Worm (Caenorhabditis elegans) whole organism, young adult: ENCODE results near the gene T03E6.9.

Experiments
- B0019.2 ChIP-seq: fragments of 200-800 bp; sonication (Bioruptor generic); conservative IDR thresholded peaks from 2 replicates; pipeline ENCODE4 v1.3.6; 2022; ENCODE audit warnings: missing genetic modification reagents, missing genetic modification characterization, missing compliant biosample characterization
- B0336.3 ChIP-seq: fragments of 200-800 bp; sonication (Bioruptor generic); IDR thresholded peaks from 2 replicates; pipeline ENCODE4 v1.3.6; 2022; ENCODE audit warnings: missing genetic modification characterization, missing compliant biosample characterization
- C17E4.6 ChIP-seq: fragments of 200-800 bp; sonication (Bioruptor generic); IDR thresholded peaks from 2 replicates; pipeline ENCODE4 v1.3.6; 2022; ENCODE audit warnings: missing genetic modification reagents, missing genetic modification characterization, missing compliant biosample characterization
- F22D6.2 ChIP-seq: sonication (generic microtip); optimal IDR thresholded peaks from 2 replicates; lab custom pipeline; 2016; ENCODE audit warnings: mild to moderate bottlenecking, missing genetic modification characterization, missing compliant biosample characterization
- F37B4.10 ChIP-seq: fragments of 200-800 bp; sonication (Bioruptor generic); IDR thresholded peaks from 2 replicates; pipeline ENCODE4 v1.3.6; 2022; ENCODE audit warnings: missing genetic modification characterization, missing compliant biosample characterization
- F49E8.2 ChIP-seq: sonication (generic microtip); optimal IDR thresholded peaks from 3 replicates; lab custom pipeline; 2017; ENCODE audit warnings: missing genetic modification characterization, mild to moderate bottlenecking, missing compliant biosample characterization, antibody characterized with exemption, moderate library complexity; ENCODE audit not compliant: insufficient read depth
- Y53F4B.3 ChIP-seq: fragments of 200-800 bp; sonication (Bioruptor generic); IDR thresholded peaks from 2 replicates; pipeline ENCODE4 v1.3.6; 2022; ENCODE audit warnings: missing genetic modification reagents, missing genetic modification characterization, missing compliant biosample characterization
- Y53G8AR.9 ChIP-seq: fragments of 200-800 bp; sonication (Bioruptor generic); conservative IDR thresholded peaks from 2 replicates; pipeline ENCODE4 v1.3.6; 2022; ENCODE audit warnings: missing genetic modification reagents, missing genetic modification characterization, missing compliant biosample characterization
- Y56A3A.18 ChIP-seq: fragments of 200-800 bp; sonication (Bioruptor generic); IDR thresholded peaks from 2 replicates; pipeline ENCODE4 v1.3.6; 2022; ENCODE audit warnings: missing genetic modification reagents, missing genetic modification characterization, missing compliant biosample characterization
- Y95B8A.8 ChIP-seq: fragments of 200-800 bp; sonication (Bioruptor generic); IDR thresholded peaks from 2 replicates; pipeline ENCODE4 v1.3.6; 2022; ENCODE audit warnings: missing genetic modification reagents, missing genetic modification characterization, missing compliant biosample characterization
- ZK185.1 ChIP-seq: sonication (generic microtip); optimal IDR thresholded peaks from 2 replicates; lab custom pipeline; 2016; ENCODE audit warnings: mild to moderate bottlenecking, missing genetic modification characterization, missing compliant biosample characterization; ENCODE audit not compliant: poor library complexity, severe bottlenecking
- attf-6 ChIP-seq: fragments of 200-800 bp; sonication (Bioruptor generic); IDR thresholded peaks from 2 replicates; pipeline ENCODE4 v1.3.6; 2022; ENCODE audit warnings: missing genetic modification reagents, missing genetic modification characterization, missing compliant biosample characterization
- ccch-3 ChIP-seq: fragments of 200-800 bp; sonication (Bioruptor generic); optimal IDR thresholded peaks from 2 replicates; lab custom pipeline; 2018; ENCODE audit warnings: mild to moderate bottlenecking, missing genetic modification characterization, missing compliant biosample characterization
- ceh-27 ChIP-seq: fragments of 200-800 bp; sonication (Bioruptor generic); optimal IDR thresholded peaks from 2 replicates; lab custom pipeline; 2018; ENCODE audit warnings: mild to moderate bottlenecking, missing genetic modification characterization, moderate library complexity, missing compliant biosample characterization
- ceh-40 ChIP-seq: fragments of 200-800 bp; sonication (Bioruptor generic); IDR thresholded peaks from 2 replicates; pipeline ENCODE4 v1.3.6; 2022; ENCODE audit warnings: missing genetic modification characterization, missing compliant biosample characterization
- ceh-58 ChIP-seq: fragments of 200-800 bp; sonication (Bioruptor generic); IDR thresholded peaks from 2 replicates; pipeline ENCODE4 v1.3.6; 2022; ENCODE audit warnings: missing genetic modification characterization, missing compliant biosample characterization
- ceh-91 ChIP-seq: fragments of 200-800 bp; sonication (Bioruptor generic); IDR thresholded peaks from 2 replicates; pipeline ENCODE4 v1.3.6; 2022; ENCODE audit warnings: missing genetic modification reagents, missing genetic modification characterization, missing compliant biosample characterization
- dox-1 ChIP-seq: fragments of 200-800 bp; sonication (Bioruptor generic); IDR thresholded peaks from 2 replicates; pipeline ENCODE4 v1.3.6; 2022; ENCODE audit warnings: missing genetic modification reagents, missing genetic modification characterization, missing compliant biosample characterization
- ets-4 ChIP-seq: fragments of 200-800 bp; sonication (Bioruptor generic); optimal IDR thresholded peaks from 2 replicates; lab custom pipeline; 2018; ENCODE audit warnings: mild to moderate bottlenecking, missing genetic modification characterization, missing compliant biosample characterization
- gei-17 ChIP-seq: fragments of 200-800 bp; sonication (Bioruptor generic); optimal IDR thresholded peaks from 2 replicates; lab custom pipeline; 2018; ENCODE audit warnings: mild to moderate bottlenecking, missing genetic modification characterization, missing compliant biosample characterization
- hmg-1.2 ChIP-seq: fragments of 200-800 bp; sonication (Bioruptor generic); IDR thresholded peaks from 2 replicates; pipeline ENCODE4 v1.3.6; 2022; ENCODE audit warnings: missing genetic modification reagents, missing genetic modification characterization, missing compliant biosample characterization
- hmg-20 ChIP-seq: fragments of 200-800 bp; sonication (Bioruptor generic); IDR thresholded peaks from 2 replicates; pipeline ENCODE4 v1.3.6; 2022; ENCODE audit warnings: missing genetic modification reagents, missing genetic modification characterization, missing compliant biosample characterization
- lag-1 ChIP-seq: fragments of 200-800 bp; sonication (Bioruptor generic); IDR thresholded peaks from 2 replicates; pipeline ENCODE4 v1.3.6; 2022; ENCODE audit warnings: missing genetic modification reagents, missing genetic modification characterization, missing compliant biosample characterization
- lin-26 ChIP-seq: fragments of 200-800 bp; sonication (Bioruptor generic); IDR thresholded peaks from 2 replicates; pipeline ENCODE4 v1.3.6; 2022; ENCODE audit warnings: missing genetic modification reagents, missing genetic modification characterization, missing compliant biosample characterization
- lsl-1 ChIP-seq: fragments of 200-800 bp; sonication (Bioruptor generic); optimal IDR thresholded peaks from 2 replicates; lab custom pipeline; 2018; ENCODE audit warnings: mild to moderate bottlenecking, missing genetic modification characterization, moderate library complexity, missing compliant biosample characterization
- madf-10 ChIP-seq: sonication (generic microtip); optimal IDR thresholded peaks from 2 replicates; lab custom pipeline; 2016; ENCODE audit warnings: mild to moderate bottlenecking, missing genetic modification characterization, missing compliant biosample characterization
- mcd-1 ChIP-seq: fragments of 200-800 bp; sonication (Bioruptor generic); IDR thresholded peaks from 2 replicates; pipeline ENCODE4 v1.3.6; 2022; ENCODE audit warnings: missing genetic modification reagents, missing genetic modification characterization, missing compliant biosample characterization
- nfya-1 ChIP-seq: sonication (generic microtip); optimal IDR thresholded peaks from 2 replicates; lab custom pipeline; 2017; ENCODE audit warnings: antibody characterized with exemption, missing compliant biosample characterization, missing genetic modification characterization, borderline replicate concordance; ENCODE audit not compliant: insufficient read depth
- nfyb-1 ChIP-seq: fragments of 200-800 bp; sonication (Bioruptor generic); IDR thresholded peaks from 2 replicates; pipeline ENCODE4 v1.3.6; 2022; ENCODE audit warnings: missing genetic modification reagents, missing genetic modification characterization, missing compliant biosample characterization
- pha-4 ChIP-seq: fragments of 150-350 bp; sonication (generic microtip); optimal IDR thresholded peaks from 2 replicates; lab custom pipeline; 2014; ENCODE audit warnings: missing biosample characterization, missing genetic modification reagents, missing genetic modification characterization
- rcor-1 ChIP-seq: fragments of 200-800 bp; sonication (Bioruptor generic); IDR thresholded peaks from 2 replicates; pipeline ENCODE4 v1.3.6; 2022; ENCODE audit warnings: missing genetic modification reagents, missing genetic modification characterization, missing compliant biosample characterization
- repo-1 ChIP-seq: sonication (generic microtip); optimal IDR thresholded peaks from 2 replicates; lab custom pipeline; 2017; ENCODE audit warnings: mild to moderate bottlenecking, missing genetic modification characterization, missing compliant biosample characterization
- snpc-1.1 ChIP-seq: sonication (generic microtip); optimal IDR thresholded peaks from 2 replicates; lab custom pipeline; 2017; ENCODE audit warnings: missing genetic modification characterization, mild to moderate bottlenecking, missing compliant biosample characterization, antibody characterized with exemption, moderate library complexity, missing genotype, missing genetic modification reagents; ENCODE audit not compliant: insufficient read depth
- somi-1 ChIP-seq: fragments of 200-800 bp; sonication (Bioruptor generic); optimal IDR thresholded peaks from 2 replicates; lab custom pipeline; 2018; ENCODE audit warnings: mild to moderate bottlenecking, missing genetic modification characterization, missing compliant biosample characterization
- tbx-9 ChIP-seq: sonication (generic microtip); optimal IDR thresholded peaks from 2 replicates; lab custom pipeline; 2016; ENCODE audit warnings: borderline replicate concordance, missing genetic modification characterization, inconsistent platforms, missing compliant biosample characterization
- unc-62 ChIP-seq: fragments of 150-350 bp; optimal IDR thresholded peaks from 2 replicates; lab custom pipeline; 2014; ENCODE audit warnings: missing biosample characterization, missing genetic modification reagents, missing genetic modification characterization
- xnd-1 ChIP-seq: sonication (generic microtip); optimal IDR thresholded peaks from 2 replicates; lab custom pipeline; 2016; ENCODE audit warnings: missing genotype, missing genetic modification reagents, missing genetic modification characterization, missing compliant biosample characterization
- ztf-25 ChIP-seq: fragments of 200-800 bp; sonication (Bioruptor generic); IDR thresholded peaks from 2 replicates; pipeline ENCODE4 v1.3.6; 2022; ENCODE audit warnings: missing genetic modification reagents, missing genetic modification characterization, missing compliant biosample characterization
- ztf-3 ChIP-seq: fragments of 200-800 bp; sonication (Bioruptor generic); optimal IDR thresholded peaks from 2 replicates; lab custom pipeline; 2018; ENCODE audit warnings: mild to moderate bottlenecking, missing genetic modification characterization, missing compliant biosample characterization

Gene T03E6.9

DNA sequence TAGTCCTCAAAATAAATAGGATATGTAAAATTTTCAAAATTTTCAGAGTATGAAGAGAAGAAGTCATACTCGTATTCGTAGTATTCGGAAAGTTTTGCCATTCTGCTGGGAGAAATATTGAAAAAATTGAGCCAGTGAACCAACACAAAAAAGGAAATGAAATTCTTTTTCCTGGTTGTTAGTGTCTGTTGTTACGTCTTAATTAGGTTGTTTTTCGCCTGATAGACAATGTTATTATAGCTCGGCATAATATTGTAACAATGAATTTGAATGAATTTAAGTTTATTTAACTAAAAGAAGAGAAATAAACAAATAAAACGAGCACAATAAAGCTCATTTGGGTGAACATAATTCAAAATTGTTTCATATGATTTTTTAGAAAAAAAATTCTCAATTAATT lies 12.1 kb downstream of the T03E6.9 start, which contains the start of gene srw-73:
srw-73 (minus strand) TSS at position 101 of the 400 bp plus-strand sequence.
- TF ChIP-seq unc-62 (GFP tag; lab: Kevin White, UChicago) (no peak), F22D6.2 (tag; lab: Kevin White, UChicago) (no peak), B0336.3 (GFP tag; lab: Robert Waterston, UW) (no peak), mcd-1 (GFP tag; lab: Robert Waterston, UW) (no peak), ZK185.1 (tag; lab: Kevin White, UChicago) (no peak), ceh-40 (no peak), Y53F4B.3 (GFP tag; lab: Robert Waterston, UW) (no peak), Y53G8AR.9 (no peak), nfyb-1 (GFP tag; lab: Robert Waterston, UW) (no peak), tbx-9 (tag; lab: Kevin White, UChicago) (no peak), rcor-1 (GFP tag; lab: Robert Waterston, UW) (no peak), ccch-3 (GFP tag; lab: Kevin White, UChicago) (no peak), ztf-25 (GFP tag; lab: Robert Waterston, UW) (no peak)

ce11 chrV:16582973-16583372 lies 17.6 kb downstream of the T03E6.9 start, which contains the start of gene str-150:
str-150 (plus strand) TSS chrV:16583273.
- TF ChIP-seq B0019.2 (GFP tag; lab: Robert Waterston, UW), result no peak

DNA sequence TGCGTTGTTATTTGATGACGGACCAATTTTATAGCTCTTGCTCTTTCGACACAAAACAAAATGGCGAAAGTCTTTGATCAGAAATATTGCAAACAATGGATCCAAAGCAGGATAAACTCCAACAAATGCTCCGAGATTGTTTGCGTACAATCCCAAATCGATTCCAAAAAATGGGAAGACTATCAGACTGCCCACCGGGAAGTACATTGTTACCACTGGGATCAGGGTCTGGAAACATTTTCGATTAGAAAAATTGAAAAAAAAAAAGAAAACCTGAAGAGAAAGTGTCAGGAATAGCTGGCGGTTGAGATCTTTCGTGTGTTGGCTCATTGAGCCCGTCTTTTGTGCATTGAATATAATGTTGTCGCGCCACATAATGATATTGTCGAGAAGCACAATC lies 19.5 kb downstream of the T03E6.9 start:
- TF ChIP-seq lsl-1 (GFP tag; lab: Kevin White, UChicago), result no peak
- no peak for TF ChIP-seq lin-26 (GFP tag; lab: Robert Waterston, UW)
- no peak for TF ChIP-seq Y95B8A.8
- TF ChIP-seq xnd-1, result no peak
- no peak for TF ChIP-seq madf-10 (tag; lab: Kevin White, UChicago)
- TF ChIP-seq F37B4.10 (GFP tag; lab: Robert Waterston, UW), result no peak
- TF ChIP-seq hmg-1.2 (GFP tag; lab: Robert Waterston, UW), result no peak
- no peak for TF ChIP-seq ZK185.1 (tag; lab: Kevin White, UChicago)
- no peak for TF ChIP-seq somi-1 (GFP tag; lab: Kevin White, UChicago)
- TF ChIP-seq attf-6, result no peak
- no peak for TF ChIP-seq snpc-1.1
- TF ChIP-seq ceh-58 (GFP tag; lab: Robert Waterston, UW), result no peak
- TF ChIP-seq gei-17 (GFP tag; lab: Kevin White, UChicago), result no peak
- TF ChIP-seq, all 124 proteins: peak for 0

DNA sequence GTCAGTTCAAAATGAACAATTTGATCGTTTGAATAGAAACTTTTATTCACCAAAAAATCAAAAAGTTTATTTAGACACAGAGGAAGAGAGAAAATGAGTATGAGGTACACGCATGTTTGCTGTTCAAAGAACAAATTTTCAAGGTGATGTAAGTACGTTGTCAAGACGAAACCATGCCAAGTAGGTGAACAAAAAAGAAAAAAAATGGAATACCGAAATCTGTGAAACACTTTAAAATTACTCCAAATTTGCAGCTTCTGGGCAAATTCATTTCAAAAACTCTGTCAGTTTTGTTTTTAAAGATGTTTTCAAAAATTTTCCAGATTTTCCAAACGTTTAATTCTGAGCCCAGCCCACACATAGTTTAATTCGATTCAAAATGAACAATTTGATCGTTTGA lies 20.1 kb downstream of the T03E6.9 start, which contains the start of gene nhr-271:
nhr-271 (minus strand) TSS at position 101 of the 400 bp plus-strand sequence.
- TF ChIP-seq ets-4 (GFP tag; lab: Kevin White, UChicago) (no peak), hmg-20 (GFP tag; lab: Robert Waterston, UW) (no peak), mcd-1 (GFP tag; lab: Robert Waterston, UW) (no peak), Y56A3A.18 (GFP tag; lab: Robert Waterston, UW) (no peak), pha-4 (tag; lab: Kevin White, UChicago) (no peak), F49E8.2 (tag; lab: Kevin White, UChicago) (no peak), repo-1 (tag; lab: Kevin White, UChicago) (no peak), nfya-1 (tag; lab: Kevin White, UChicago) (no peak), dox-1 (GFP tag; lab: Robert Waterston, UW) (no peak), ceh-91 (no peak), C17E4.6 (GFP tag; lab: Robert Waterston, UW) (no peak), ceh-27 (GFP tag; lab: Kevin White, UChicago) (no peak), ztf-3 (no peak), gei-17 (GFP tag; lab: Kevin White, UChicago) (no peak), lag-1 (GFP tag; lab: Robert Waterston, UW) (no peak)
- TF ChIP-seq, all 124 proteins: peak for 0
